Worm (Caenorhabditis elegans) whole organism, young adult: ENCODE results near the gene EEED8.14.

Experiments
- efl-1 ChIP-seq: fragments of 150-350 bp; optimal IDR thresholded peaks from 2 replicates; lab custom pipeline; 2014; ENCODE audit warnings: missing biosample characterization, missing genetic modification reagents, missing genetic modification characterization
- ets-4 ChIP-seq: fragments of 200-800 bp; sonication (Bioruptor generic); optimal IDR thresholded peaks from 2 replicates; lab custom pipeline; 2018; ENCODE audit warnings: mild to moderate bottlenecking, missing genetic modification characterization, missing compliant biosample characterization
- snpc-4 ChIP-seq, 5 experiments: fragments of 150-350 bp in 1 of 5; sonication (generic microtip) in 4 of 5; optimal IDR thresholded peaks; 2 replicates each; lab custom pipeline; 2014 to 2018; ENCODE audit warnings: missing genetic modification characterization in 5 of 5, missing biosample characterization in 3 of 5, antibody characterized with exemption in 2 of 5, mild to moderate bottlenecking in 2 of 5, missing compliant biosample characterization in 2 of 5, missing genotype in 2 of 5, moderate library complexity in 2 of 5, missing genetic modification reagents in 1 of 5

DNA sequence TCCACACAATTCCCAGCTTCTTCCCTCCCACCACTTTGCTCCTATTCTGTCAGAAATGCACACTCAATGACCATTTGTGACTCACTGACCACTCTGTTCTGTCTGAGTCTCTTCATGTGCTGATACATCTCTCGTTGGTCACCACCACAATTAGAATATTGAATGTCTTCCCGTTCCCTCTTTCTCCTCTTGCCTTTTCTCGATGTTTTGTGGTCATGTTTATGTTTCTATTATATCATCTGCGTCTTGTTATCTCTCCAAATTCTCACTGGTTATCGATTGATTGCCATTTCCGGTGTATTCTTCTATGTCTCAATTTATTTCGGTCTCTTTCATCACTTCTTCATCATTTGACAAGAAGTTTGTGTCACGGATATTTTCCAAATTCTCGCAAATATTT lies 47.1 kb upstream of the EEED8.14 start:
- no peak for TF ChIP-seq snpc-4 (GFP tag; optimal IDR thresholded peaks at IDR 0.05; lab: Kevin White, UChicago)
- TF ChIP-seq snpc-4 (tag; optimal IDR thresholded peaks at IDR 0.05; lab: Kevin White, UChicago): no peak
- no peak for TF ChIP-seq efl-1 (GFP tag; lab: Kevin White, UChicago)
- TF ChIP-seq ets-4: no peak
